Worm (Caenorhabditis elegans) whole organism, L1 larva: ENCODE results near the gene ddx-23.
A peak's percentile ranks its signal among the peaks of the same experiment; 100 is the strongest.

ENCODE experiments used
- aly-2 ChIP-seq: fragments of 150-350 bp; optimal IDR thresholded peaks from 2 replicates; lab custom pipeline; 2014; ENCODE audit warnings: missing biosample characterization, missing genetic modification characterization
- dpl-1 ChIP-seq, 3 experiments: fragments of 150-350 bp in 2 of 3; sonication (generic microtip) in 1 of 3; optimal IDR thresholded peaks; 2 replicates each; lab custom pipeline; 2014 to 2017; ENCODE audit warnings: missing biosample characterization in 3 of 3, missing genetic modification characterization in 3 of 3, missing genetic modification reagents in 3 of 3
- dsc-1 ChIP-seq: sonication (generic microtip); optimal IDR thresholded peaks from 2 replicates; lab custom pipeline; 2016; ENCODE audit warnings: mild to moderate bottlenecking, missing genetic modification characterization, missing compliant biosample characterization
- efl-1 ChIP-seq, 4 experiments: fragments of 150-350 bp; optimal IDR thresholded peaks in 3 of 4; peaks in 1 of 4; 1 replicate in 1 of 4; 2 replicates in 3 of 4; lab custom pipeline; 2014; ENCODE audit warnings: missing biosample characterization in 2 of 4, missing genetic modification characterization in 2 of 4, missing genetic modification reagents in 2 of 4
- egl-27 ChIP-seq, 2 experiments: fragments of 150-350 bp in 1 of 2; sonication (generic microtip); optimal IDR thresholded peaks; 3 replicates each; lab custom pipeline; 2017 to 2018; ENCODE audit warnings: missing biosample characterization in 2 of 2, missing genetic modification characterization in 2 of 2, missing genetic modification reagents in 2 of 2
- fkh-4 ChIP-seq: sonication (generic microtip); optimal IDR thresholded peaks from 2 replicates; lab custom pipeline; 2016; ENCODE audit warnings: missing compliant biosample characterization, missing genetic modification characterization, borderline replicate concordance
- fkh-8 ChIP-seq: sonication (generic microtip); optimal IDR thresholded peaks from 2 replicates; lab custom pipeline; 2016; ENCODE audit warnings: mild to moderate bottlenecking, missing genetic modification characterization, missing compliant biosample characterization
- hlh-17 ChIP-seq: fragments of 200-800 bp; sonication (Bioruptor generic); optimal IDR thresholded peaks from 2 replicates; lab custom pipeline; 2018; ENCODE audit warnings: missing genetic modification characterization, mild to moderate bottlenecking, missing compliant biosample characterization, moderate library complexity, borderline replicate concordance
- isw-1 ChIP-seq: fragments of 200-800 bp; sonication (Bioruptor generic); IDR thresholded peaks from 2 replicates; pipeline ENCODE4 v1.3.6; 2022; ENCODE audit warnings: missing genetic modification characterization, missing compliant biosample characterization
- lin-13 ChIP-seq: fragments of 150-350 bp; optimal IDR thresholded peaks from 2 replicates; lab custom pipeline; 2014; ENCODE audit warnings: missing biosample characterization, missing genetic modification reagents, missing genetic modification characterization
- lin-14 ChIP-seq: fragments of 200-800 bp; sonication (Bioruptor generic); optimal IDR thresholded peaks from 2 replicates; lab custom pipeline; 2018; ENCODE audit warnings: mild to moderate bottlenecking, missing genetic modification characterization, moderate library complexity, missing compliant biosample characterization
- lin-35 ChIP-seq, 2 experiments: fragments of 150-350 bp; optimal IDR thresholded peaks; 2 replicates each; lab custom pipeline; 2014; ENCODE audit warnings: missing biosample characterization in 2 of 2, missing genetic modification characterization in 2 of 2, missing genetic modification reagents in 2 of 2
- mab-9 ChIP-seq: fragments of 200-800 bp; sonication (Bioruptor generic); IDR thresholded peaks from 2 replicates; pipeline ENCODE4 v1.3.6; 2022; ENCODE audit warnings: missing genetic modification reagents, missing genetic modification characterization, missing compliant biosample characterization
- mdl-1 ChIP-seq, 2 experiments: fragments of 150-350 bp; optimal IDR thresholded peaks; 2 replicates each; lab custom pipeline; 2014 to 2017; ENCODE audit warnings: missing biosample characterization in 2 of 2, missing genetic modification characterization in 2 of 2, inconsistent platforms in 1 of 2
- mef-2 ChIP-seq: fragments of 150-350 bp; optimal IDR thresholded peaks from 2 replicates; lab custom pipeline; 2014; ENCODE audit warnings: missing biosample characterization, missing genetic modification characterization
- nhr-12 ChIP-seq: sonication (generic microtip); optimal IDR thresholded peaks from 2 replicates; lab custom pipeline; 2017; ENCODE audit warnings: missing biosample characterization, missing genetic modification characterization
- nhr-20 ChIP-seq: sonication (generic microtip); optimal IDR thresholded peaks from 2 replicates; lab custom pipeline; 2016; ENCODE audit warnings: mild to moderate bottlenecking, missing genetic modification characterization, missing compliant biosample characterization
- nhr-47 ChIP-seq: sonication (generic microtip); optimal IDR thresholded peaks from 2 replicates; lab custom pipeline; 2016; ENCODE audit warnings: mild to moderate bottlenecking, missing genetic modification characterization, moderate library complexity, missing compliant biosample characterization
- nhr-71 ChIP-seq: sonication (generic microtip); optimal IDR thresholded peaks from 2 replicates; lab custom pipeline; 2016; ENCODE audit warnings: mild to moderate bottlenecking, missing genetic modification characterization, moderate library complexity, missing compliant biosample characterization
- nhr-76 ChIP-seq: sonication (generic microtip); optimal IDR thresholded peaks from 2 replicates; lab custom pipeline; 2017; ENCODE audit warnings: missing biosample characterization, missing genetic modification characterization
- pag-3 ChIP-seq: sonication (generic microtip); optimal IDR thresholded peaks from 2 replicates; lab custom pipeline; 2017; ENCODE audit warnings: missing genetic modification characterization, mild to moderate bottlenecking, missing compliant biosample characterization, antibody characterized with exemption, borderline replicate concordance; ENCODE audit not compliant: insufficient read depth
- pqm-1 ChIP-seq: sonication (generic microtip); optimal IDR thresholded peaks from 3 replicates; lab custom pipeline; 2017; ENCODE audit warnings: missing biosample characterization, missing genetic modification characterization
- rnt-1 ChIP-seq: sonication (generic microtip); optimal IDR thresholded peaks from 2 replicates; lab custom pipeline; 2016; ENCODE audit warnings: mild to moderate bottlenecking, missing genetic modification characterization, moderate library complexity, missing compliant biosample characterization
- snu-23 ChIP-seq: sonication (generic microtip); optimal IDR thresholded peaks from 2 replicates; lab custom pipeline; 2016; ENCODE audit warnings: missing genetic modification characterization, missing compliant biosample characterization
- sox-4 ChIP-seq: sonication (generic microtip); optimal IDR thresholded peaks from 2 replicates; lab custom pipeline; 2016; ENCODE audit warnings: missing genetic modification characterization, missing compliant biosample characterization
- sptf-1 ChIP-seq: fragments of 150-350 bp; optimal IDR thresholded peaks from 2 replicates; lab custom pipeline; 2014; ENCODE audit warnings: missing biosample characterization, missing genetic modification characterization
- tbx-2 ChIP-seq: sonication (generic microtip); optimal IDR thresholded peaks from 2 replicates; lab custom pipeline; 2016; ENCODE audit warnings: missing genetic modification characterization, missing compliant biosample characterization
- tlp-1 ChIP-seq: fragments of 150-350 bp; optimal IDR thresholded peaks from 2 replicates; lab custom pipeline; 2014; ENCODE audit warnings: missing biosample characterization, missing genetic modification characterization
- unc-130 ChIP-seq: fragments of 150-350 bp; optimal IDR thresholded peaks from 2 replicates; lab custom pipeline; 2017; ENCODE audit warnings: missing biosample characterization, missing genetic modification characterization, inconsistent platforms
- unc-62 ChIP-seq: fragments of 150-350 bp; optimal IDR thresholded peaks from 2 replicates; lab custom pipeline; 2014; ENCODE audit warnings: missing biosample characterization, missing genetic modification reagents, missing genetic modification characterization
- unc-86 ChIP-seq: sonication (generic microtip); optimal IDR thresholded peaks from 2 replicates; lab custom pipeline; 2016; ENCODE audit warnings: missing genetic modification characterization, missing compliant biosample characterization
- vab-15 ChIP-seq: sonication (generic microtip); optimal IDR thresholded peaks from 2 replicates; lab custom pipeline; 2017; ENCODE audit warnings: missing genotype, mild to moderate bottlenecking, missing genetic modification characterization, missing compliant biosample characterization
- zip-4 ChIP-seq: fragments of 200-800 bp; sonication (Bioruptor generic); optimal IDR thresholded peaks from 2 replicates; lab custom pipeline; 2018; ENCODE audit warnings: mild to moderate bottlenecking, missing genetic modification characterization, moderate library complexity, missing compliant biosample characterization

The ddx-23 gene

DNA sequence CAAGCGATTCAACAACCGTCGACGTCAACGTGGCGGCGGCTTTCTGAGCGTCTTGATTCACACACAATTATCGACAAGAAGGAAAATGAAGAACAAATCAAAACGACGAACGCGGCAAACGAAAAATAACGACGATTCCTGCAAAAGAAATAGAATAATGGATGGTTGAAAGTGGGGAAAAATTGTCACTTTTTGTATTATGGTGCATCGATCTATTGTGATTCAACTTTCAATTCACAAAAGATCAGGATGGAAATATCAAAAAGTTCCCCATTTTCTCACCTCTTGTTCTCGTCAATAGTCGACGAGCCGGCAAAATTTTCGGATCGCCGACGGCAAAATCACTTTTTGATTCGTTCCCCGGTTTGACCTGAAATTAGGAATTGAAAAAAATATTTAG lies 19.7 kb downstream of the ddx-23 start, which contains the start of the genes R12B2.13 and mdt-15:
Gene R12B2.13 (minus strand): TSS at position 101 of the 400 bp plus-strand sequence.
Gene mdt-15 (minus strand): TSS at position 376 of the 400 bp plus-strand sequence.
- TF ChIP-seq vab-15 (tag; lab: Kevin White, UChicago), result no peak
- TF ChIP-seq unc-130 (tag; lab: Kevin White, UChicago), result no peak
- TF ChIP-seq mab-9, result no peak
- TF ChIP-seq tbx-2 (tag; lab: Kevin White, UChicago), result no peak
- TF ChIP-seq nhr-76, result no peak
- TF ChIP-seq, all 84 proteins: peak for 0

DNA sequence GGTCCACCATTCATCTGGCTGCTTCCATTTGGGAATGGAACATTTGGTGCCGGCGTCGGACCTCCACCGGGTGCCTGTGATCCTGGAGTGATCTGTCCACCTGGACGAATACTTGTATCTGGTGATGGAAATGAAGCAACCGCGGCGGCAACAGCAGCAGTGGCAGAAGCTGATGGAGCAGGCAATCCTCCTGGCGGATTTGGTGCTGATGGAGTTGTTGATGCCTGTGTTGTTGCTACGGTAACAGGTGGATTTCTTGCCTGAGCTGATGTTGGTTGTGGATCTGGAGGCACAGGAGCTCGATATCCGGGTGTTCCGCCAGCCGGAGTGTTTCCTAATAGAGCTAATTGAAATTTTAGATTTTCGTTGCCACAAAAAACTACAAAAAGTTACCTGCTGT lies 20.6 kb downstream of the ddx-23 start:
- no peak for TF ChIP-seq efl-1 (optimal IDR thresholded peaks at IDR 0.05; lab: Kevin White, UChicago)
- peak in 1 of 2 experiments; percentile 75 for TF ChIP-seq efl-1 (GFP tag; optimal IDR thresholded peaks at IDR 0.05 in 1 of 2; lab: Kevin White, UChicago)
- no peak for TF ChIP-seq unc-62 (GFP tag; lab: Kevin White, UChicago)
- TF ChIP-seq snu-23 (GFP tag; lab: Kevin White, UChicago), result no peak

DNA sequence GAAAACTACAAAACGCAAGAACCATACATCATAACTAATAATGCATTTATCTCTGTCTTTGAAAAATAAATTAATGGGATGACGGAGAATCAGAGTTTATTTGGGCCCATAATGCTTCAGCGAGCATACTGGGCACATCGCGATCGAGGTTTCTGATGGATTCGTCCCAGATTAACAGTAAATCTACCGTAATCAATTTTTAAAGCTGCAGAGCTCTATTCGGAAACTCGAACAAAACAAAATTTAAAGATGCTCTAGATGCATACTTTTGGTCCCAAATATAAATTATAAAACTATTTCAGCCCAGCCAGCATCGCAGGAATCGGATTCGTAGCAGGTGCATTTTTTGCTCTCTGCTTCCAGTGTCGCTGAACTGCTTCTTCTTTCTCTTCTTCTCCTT lies 25.0 kb downstream of the ddx-23 start:
- TF ChIP-seq aly-2 (tag; lab: Kevin White, UChicago), result no peak
- TF ChIP-seq egl-27 (tag; optimal IDR thresholded peaks at IDR 0.05; lab: Kevin White, UChicago), result no peak
- TF ChIP-seq sox-4 (tag; lab: Kevin White, UChicago), result no peak
- no peak for TF ChIP-seq isw-1 (GFP tag; lab: Robert Waterston, UW)
- TF ChIP-seq sptf-1 (tag; lab: Kevin White, UChicago), result no peak
- no peak for TF ChIP-seq fkh-4 (tag; lab: Kevin White, UChicago)
- TF ChIP-seq mdl-1 (tag; optimal IDR thresholded peaks at IDR 0.05; lab: Kevin White, UChicago), result no peak
- no peak for TF ChIP-seq pag-3
- no peak for TF ChIP-seq lin-14 (GFP tag; lab: Kevin White, UChicago)
- no peak for TF ChIP-seq hlh-17 (GFP tag; lab: Kevin White, UChicago)
- no peak for TF ChIP-seq pqm-1 (tag; lab: Kevin White, UChicago)
- TF ChIP-seq fkh-8 (tag; lab: Kevin White, UChicago), result no peak
- TF ChIP-seq lin-13, result no peak
- TF ChIP-seq lin-35 (GFP tag; optimal IDR thresholded peaks at IDR 0.05; lab: Kevin White, UChicago), result no peak

DNA sequence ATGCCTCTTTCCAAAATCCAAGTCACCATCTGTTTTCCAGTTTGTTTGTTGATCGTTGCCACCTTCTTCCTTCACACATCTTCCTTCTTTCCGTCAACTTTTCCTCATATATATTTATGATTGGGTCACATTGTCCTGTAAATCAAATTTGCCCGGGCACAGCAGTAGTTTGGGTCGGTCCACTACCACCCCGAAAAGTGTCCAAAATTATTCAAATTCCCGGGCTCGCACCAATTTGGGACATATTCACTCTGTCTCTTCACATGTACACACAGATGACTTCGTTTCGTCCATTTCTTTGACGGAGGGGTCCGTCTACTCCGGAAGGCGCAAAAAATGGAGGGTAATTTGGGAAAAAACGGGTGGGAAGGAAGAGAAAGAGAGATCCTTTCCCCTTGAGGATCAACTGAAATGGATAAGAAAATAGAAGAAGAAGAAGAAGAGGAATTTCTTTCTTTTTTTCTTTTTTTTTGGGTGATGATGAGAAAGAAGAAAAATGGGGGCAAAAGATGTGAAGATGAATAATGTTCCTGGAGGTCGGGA lies 26.1 kb downstream of the ddx-23 start:
- TF ChIP-seq sox-4 (tag; lab: Kevin White, UChicago) (no peak), lin-13 (no peak), rnt-1 (no peak), nhr-12 (tag; lab: Kevin White, UChicago) (no peak), lin-14 (GFP tag; lab: Kevin White, UChicago) (peak; percentile 82), nhr-71 (tag; lab: Kevin White, UChicago) (peak; percentile 19), zip-4 (GFP tag; lab: Kevin White, UChicago) (no peak), nhr-47 (tag; lab: Kevin White, UChicago) (peak; percentile 5), mdl-1 (tag; optimal IDR thresholded peaks at IDR 0.05; lab: Kevin White, UChicago) (no peak), dpl-1 (GFP tag; optimal IDR thresholded peaks at IDR 0.05; lab: Kevin White, UChicago) (peak in 1 of 3 experiments; percentile 20), tlp-1 (tag; lab: Kevin White, UChicago) (no peak), mef-2 (tag; lab: Kevin White, UChicago) (no peak), mab-9 (no peak)

ce11 chrIII:5824450-5824972 lies 28.6 kb downstream of the ddx-23 start:
- no peak for TF ChIP-seq zip-4 (GFP tag; lab: Kevin White, UChicago)
- TF ChIP-seq fkh-4 (tag; lab: Kevin White, UChicago), result peak; percentile 34
- peak; percentile 85 for TF ChIP-seq dsc-1 (tag; lab: Kevin White, UChicago)
- peak; percentile 58 for TF ChIP-seq lin-14 (GFP tag; lab: Kevin White, UChicago)
- TF ChIP-seq nhr-20 (tag; lab: Kevin White, UChicago), result no peak
- peak; percentile 72 for TF ChIP-seq unc-86 (tag; lab: Kevin White, UChicago)
